Worm (Caenorhabditis elegans) whole organism, young adult: ENCODE measurements around the gene M60.4.

Source experiments
- B0035.1 ChIP-seq: sonication (generic microtip); optimal IDR thresholded peaks from 2 replicates; lab custom pipeline; 2016; ENCODE audit warnings: missing genetic modification characterization, mild to moderate bottlenecking, missing compliant biosample characterization, missing genotype, missing genetic modification reagents
- C17E4.6 ChIP-seq: fragments of 200-800 bp; sonication (Bioruptor generic); IDR thresholded peaks from 2 replicates; pipeline ENCODE4 v1.3.6; 2022; ENCODE audit warnings: missing genetic modification reagents, missing genetic modification characterization, missing compliant biosample characterization
- D2030.7 ChIP-seq: fragments of 200-800 bp; sonication (Bioruptor generic); IDR thresholded peaks from 2 replicates; pipeline ENCODE4 v1.3.6; 2022; ENCODE audit warnings: missing genetic modification reagents, missing genetic modification characterization, missing compliant biosample characterization
- F22D6.2 ChIP-seq: sonication (generic microtip); optimal IDR thresholded peaks from 2 replicates; lab custom pipeline; 2016; ENCODE audit warnings: mild to moderate bottlenecking, missing genetic modification characterization, missing compliant biosample characterization
- F55B11.4 ChIP-seq: sonication (generic microtip); optimal IDR thresholded peaks from 2 replicates; lab custom pipeline; 2016; ENCODE audit warnings: missing compliant biosample characterization, missing genetic modification characterization, borderline replicate concordance; ENCODE audit not compliant: insufficient read depth
- F57A8.1 ChIP-seq: fragments of 200-800 bp; sonication (Bioruptor generic); optimal IDR thresholded peaks from 2 replicates; lab custom pipeline; 2018; ENCODE audit warnings: mild to moderate bottlenecking, missing genetic modification characterization, moderate library complexity, missing compliant biosample characterization
- K11D2.4 ChIP-seq: fragments of 200-800 bp; sonication (Bioruptor generic); IDR thresholded peaks from 2 replicates; pipeline ENCODE4 v1.3.6; 2022; ENCODE audit warnings: missing genetic modification reagents, missing genetic modification characterization, missing compliant biosample characterization
- K12H6.12 ChIP-seq: fragments of 200-800 bp; sonication (Bioruptor generic); optimal IDR thresholded peaks from 2 replicates; lab custom pipeline; 2018; ENCODE audit warnings: mild to moderate bottlenecking, missing genetic modification characterization, missing compliant biosample characterization
- T26A5.8 ChIP-seq: sonication (generic microtip); optimal IDR thresholded peaks from 2 replicates; lab custom pipeline; 2016; ENCODE audit warnings: missing genetic modification characterization, missing compliant biosample characterization
- Y56A3A.18 ChIP-seq: fragments of 200-800 bp; sonication (Bioruptor generic); IDR thresholded peaks from 2 replicates; pipeline ENCODE4 v1.3.6; 2022; ENCODE audit warnings: missing genetic modification reagents, missing genetic modification characterization, missing compliant biosample characterization
- Y79H2A.3 ChIP-seq: fragments of 200-800 bp; sonication (Bioruptor generic); conservative IDR thresholded peaks from 2 replicates; pipeline ENCODE4 v1.3.6; 2022; ENCODE audit warnings: missing genetic modification reagents, missing genetic modification characterization, missing compliant biosample characterization
- akir-1 ChIP-seq: fragments of 200-800 bp; sonication (Bioruptor generic); optimal IDR thresholded peaks from 2 replicates; lab custom pipeline; 2018; ENCODE audit warnings: mild to moderate bottlenecking, missing genetic modification characterization, moderate library complexity, missing compliant biosample characterization
- attf-5 ChIP-seq: fragments of 200-800 bp; sonication (Bioruptor generic); optimal IDR thresholded peaks from 2 replicates; lab custom pipeline; 2018; ENCODE audit warnings: mild to moderate bottlenecking, missing genetic modification characterization, missing compliant biosample characterization
- bed-1 ChIP-seq: fragments of 200-800 bp; sonication (Bioruptor generic); IDR thresholded peaks from 2 replicates; pipeline ENCODE4 v1.3.6; 2022; ENCODE audit warnings: missing genetic modification reagents, missing genetic modification characterization, missing compliant biosample characterization
- cebp-1 ChIP-seq, 2 experiments: fragments of 200-800 bp in 1 of 2; sonication (Bioruptor generic) in 1 of 2; sonication (generic microtip) in 1 of 2; IDR thresholded peaks in 1 of 2; optimal IDR thresholded peaks in 1 of 2; 2 replicates each; pipeline versions ENCODE4 v1.3.6 to Lab custom; 2017 to 2022; ENCODE audit warnings: missing compliant biosample characterization in 2 of 2, missing genetic modification characterization in 2 of 2, mild to moderate bottlenecking in 1 of 2, missing genetic modification reagents in 1 of 2, moderate library complexity in 1 of 2
- ceh-100 ChIP-seq: fragments of 200-800 bp; sonication (Bioruptor generic); IDR thresholded peaks from 2 replicates; pipeline ENCODE4 v1.3.6; 2022; ENCODE audit warnings: missing genetic modification reagents, missing genetic modification characterization, missing compliant biosample characterization
- ceh-27 ChIP-seq: fragments of 200-800 bp; sonication (Bioruptor generic); optimal IDR thresholded peaks from 2 replicates; lab custom pipeline; 2018; ENCODE audit warnings: mild to moderate bottlenecking, missing genetic modification characterization, moderate library complexity, missing compliant biosample characterization
- ceh-91 ChIP-seq: fragments of 200-800 bp; sonication (Bioruptor generic); IDR thresholded peaks from 2 replicates; pipeline ENCODE4 v1.3.6; 2022; ENCODE audit warnings: missing genetic modification reagents, missing genetic modification characterization, missing compliant biosample characterization
- egl-18 ChIP-seq: fragments of 200-800 bp; sonication (Bioruptor generic); IDR thresholded peaks from 2 replicates; pipeline ENCODE4 v1.3.6; 2022; ENCODE audit warnings: missing genetic modification reagents, missing genetic modification characterization, missing compliant biosample characterization
- egl-44 ChIP-seq: fragments of 200-800 bp; sonication (Bioruptor generic); IDR thresholded peaks from 2 replicates; pipeline ENCODE4 v1.3.6; 2022; ENCODE audit warnings: missing genetic modification reagents, missing genetic modification characterization, missing compliant biosample characterization
- egrh-3 ChIP-seq: fragments of 200-800 bp; sonication (Bioruptor generic); IDR thresholded peaks from 2 replicates; pipeline ENCODE4 v1.3.6; 2022; ENCODE audit warnings: missing genetic modification reagents, missing genetic modification characterization, missing compliant biosample characterization
- ekl-4 ChIP-seq: fragments of 200-800 bp; sonication (Bioruptor generic); IDR thresholded peaks from 2 replicates; pipeline ENCODE4 v1.3.6; 2022; ENCODE audit warnings: missing genetic modification reagents, missing genetic modification characterization, missing compliant biosample characterization
- ets-4 ChIP-seq: fragments of 200-800 bp; sonication (Bioruptor generic); optimal IDR thresholded peaks from 2 replicates; lab custom pipeline; 2018; ENCODE audit warnings: mild to moderate bottlenecking, missing genetic modification characterization, missing compliant biosample characterization
- gei-17 ChIP-seq: fragments of 200-800 bp; sonication (Bioruptor generic); optimal IDR thresholded peaks from 2 replicates; lab custom pipeline; 2018; ENCODE audit warnings: mild to moderate bottlenecking, missing genetic modification characterization, missing compliant biosample characterization
- hmg-1.2 ChIP-seq: fragments of 200-800 bp; sonication (Bioruptor generic); IDR thresholded peaks from 2 replicates; pipeline ENCODE4 v1.3.6; 2022; ENCODE audit warnings: missing genetic modification reagents, missing genetic modification characterization, missing compliant biosample characterization
- hmg-20 ChIP-seq: fragments of 200-800 bp; sonication (Bioruptor generic); IDR thresholded peaks from 2 replicates; pipeline ENCODE4 v1.3.6; 2022; ENCODE audit warnings: missing genetic modification reagents, missing genetic modification characterization, missing compliant biosample characterization
- lag-1 ChIP-seq: fragments of 200-800 bp; sonication (Bioruptor generic); IDR thresholded peaks from 2 replicates; pipeline ENCODE4 v1.3.6; 2022; ENCODE audit warnings: missing genetic modification reagents, missing genetic modification characterization, missing compliant biosample characterization
- lin-26 ChIP-seq: fragments of 200-800 bp; sonication (Bioruptor generic); IDR thresholded peaks from 2 replicates; pipeline ENCODE4 v1.3.6; 2022; ENCODE audit warnings: missing genetic modification reagents, missing genetic modification characterization, missing compliant biosample characterization
- madf-10 ChIP-seq: sonication (generic microtip); optimal IDR thresholded peaks from 2 replicates; lab custom pipeline; 2016; ENCODE audit warnings: mild to moderate bottlenecking, missing genetic modification characterization, missing compliant biosample characterization
- madf-3 ChIP-seq: fragments of 200-800 bp; sonication (Bioruptor generic); IDR thresholded peaks from 2 replicates; pipeline ENCODE4 v1.3.6; 2022; ENCODE audit warnings: missing genetic modification reagents, missing genetic modification characterization, missing compliant biosample characterization
- madf-8 ChIP-seq: fragments of 200-800 bp; sonication (Bioruptor generic); conservative IDR thresholded peaks from 2 replicates; pipeline ENCODE4 v1.3.6; 2022; ENCODE audit warnings: missing genetic modification reagents, missing genetic modification characterization, missing compliant biosample characterization
- mcd-1 ChIP-seq: fragments of 200-800 bp; sonication (Bioruptor generic); IDR thresholded peaks from 2 replicates; pipeline ENCODE4 v1.3.6; 2022; ENCODE audit warnings: missing genetic modification reagents, missing genetic modification characterization, missing compliant biosample characterization
- nfya-2 ChIP-seq: fragments of 200-800 bp; sonication (Bioruptor generic); IDR thresholded peaks from 2 replicates; pipeline ENCODE4 v1.3.6; 2022; ENCODE audit warnings: missing genetic modification reagents, missing genetic modification characterization, missing compliant biosample characterization
- nfyb-1 ChIP-seq: fragments of 200-800 bp; sonication (Bioruptor generic); IDR thresholded peaks from 2 replicates; pipeline ENCODE4 v1.3.6; 2022; ENCODE audit warnings: missing genetic modification reagents, missing genetic modification characterization, missing compliant biosample characterization
- nhr-120 ChIP-seq: fragments of 200-800 bp; sonication (Bioruptor generic); IDR thresholded peaks from 2 replicates; pipeline ENCODE4 v1.3.6; 2022; ENCODE audit warnings: missing genetic modification characterization, missing compliant biosample characterization
- nhr-80 ChIP-seq: sonication (generic microtip); optimal IDR thresholded peaks from 2 replicates; lab custom pipeline; 2016; ENCODE audit warnings: missing genetic modification characterization, missing compliant biosample characterization
- pbrm-1 ChIP-seq: fragments of 200-800 bp; sonication (Bioruptor generic); IDR thresholded peaks from 2 replicates; pipeline ENCODE4 v1.3.6; 2022; ENCODE audit warnings: missing genetic modification reagents, missing genetic modification characterization, missing compliant biosample characterization
- repo-1 ChIP-seq: sonication (generic microtip); optimal IDR thresholded peaks from 2 replicates; lab custom pipeline; 2017; ENCODE audit warnings: mild to moderate bottlenecking, missing genetic modification characterization, missing compliant biosample characterization
- rpc-1 ChIP-seq, 2 experiments: fragments of 150-350 bp in 1 of 2; sonication (generic microtip) in 1 of 2; optimal IDR thresholded peaks; 2 replicates each; lab custom pipeline; 2014 to 2018; ENCODE audit warnings: missing biosample characterization in 1 of 2, missing genetic modification characterization in 1 of 2, missing genetic modification reagents in 1 of 2, missing genotype in 1 of 2
- snpc-1.1 ChIP-seq: sonication (generic microtip); optimal IDR thresholded peaks from 2 replicates; lab custom pipeline; 2017; ENCODE audit warnings: missing genetic modification characterization, mild to moderate bottlenecking, missing compliant biosample characterization, antibody characterized with exemption, moderate library complexity, missing genotype, missing genetic modification reagents; ENCODE audit not compliant: insufficient read depth
- snpc-1.3 ChIP-seq: sonication (generic microtip); optimal IDR thresholded peaks from 2 replicates; lab custom pipeline; 2017; ENCODE audit warnings: missing genetic modification characterization, mild to moderate bottlenecking, missing compliant biosample characterization, antibody characterized with exemption, moderate library complexity, missing genotype, missing genetic modification reagents; ENCODE audit not compliant: insufficient read depth
- somi-1 ChIP-seq: fragments of 200-800 bp; sonication (Bioruptor generic); optimal IDR thresholded peaks from 2 replicates; lab custom pipeline; 2018; ENCODE audit warnings: mild to moderate bottlenecking, missing genetic modification characterization, missing compliant biosample characterization
- sptf-2 ChIP-seq: fragments of 200-800 bp; sonication (Bioruptor generic); optimal IDR thresholded peaks from 2 replicates; lab custom pipeline; 2018; ENCODE audit warnings: mild to moderate bottlenecking, missing genetic modification characterization, missing compliant biosample characterization
- tlf-1 ChIP-seq: fragments of 200-800 bp; sonication (Bioruptor generic); optimal IDR thresholded peaks from 2 replicates; lab custom pipeline; 2018; ENCODE audit warnings: mild to moderate bottlenecking, missing genetic modification characterization, missing compliant biosample characterization
- zfh-2 ChIP-seq: fragments of 200-800 bp; sonication (Bioruptor generic); conservative IDR thresholded peaks from 2 replicates; pipeline ENCODE4 v1.3.6; 2022; ENCODE audit warnings: missing genetic modification reagents, missing genetic modification characterization, missing compliant biosample characterization
- ztf-18 ChIP-seq: sonication (generic microtip); optimal IDR thresholded peaks from 2 replicates; lab custom pipeline; 2016; ENCODE audit warnings: missing genotype, mild to moderate bottlenecking, missing genetic modification characterization, missing compliant biosample characterization

The M60.4 gene

ce11 chrX:8257687-8258086 lies 21.6 kb upstream of the M60.4 start:
- no peak for TF ChIP-seq ekl-4 (GFP tag; lab: Robert Waterston, UW)
- no peak for TF ChIP-seq repo-1 (tag; lab: Kevin White, UChicago)
- TF ChIP-seq nfyb-1: 0 out of 2 replicates have a peak, but pooled peaks have one; percentile 13
- TF ChIP-seq K12H6.12 (tag; lab: Kevin White, UChicago): peak; percentile 39
- no peak for TF ChIP-seq T26A5.8
- no peak for TF ChIP-seq rpc-1 (optimal IDR thresholded peaks at IDR 0.05; lab: Kevin White, UChicago)
- no peak for TF ChIP-seq rpc-1 (tag; optimal IDR thresholded peaks at IDR 0.05; lab: Kevin White, UChicago)
- TF ChIP-seq C17E4.6 (GFP tag; lab: Robert Waterston, UW): no peak
- TF ChIP-seq snpc-1.3: no peak
- no peak for TF ChIP-seq nfya-2
- TF ChIP-seq lin-26 (GFP tag; lab: Robert Waterston, UW): no peak
- TF ChIP-seq cebp-1 (GFP tag; IDR thresholded peaks at IDR 0.05; lab: Robert Waterston, UW): peak; percentile 87
- TF ChIP-seq cebp-1 (tag; optimal IDR thresholded peaks at IDR 0.05; lab: Kevin White, UChicago): peak; percentile 97
- TF ChIP-seq madf-8 (GFP tag; lab: Robert Waterston, UW): no peak
- TF ChIP-seq bed-1 (GFP tag; lab: Robert Waterston, UW): no peak
- TF ChIP-seq D2030.7: no peak

DNA sequence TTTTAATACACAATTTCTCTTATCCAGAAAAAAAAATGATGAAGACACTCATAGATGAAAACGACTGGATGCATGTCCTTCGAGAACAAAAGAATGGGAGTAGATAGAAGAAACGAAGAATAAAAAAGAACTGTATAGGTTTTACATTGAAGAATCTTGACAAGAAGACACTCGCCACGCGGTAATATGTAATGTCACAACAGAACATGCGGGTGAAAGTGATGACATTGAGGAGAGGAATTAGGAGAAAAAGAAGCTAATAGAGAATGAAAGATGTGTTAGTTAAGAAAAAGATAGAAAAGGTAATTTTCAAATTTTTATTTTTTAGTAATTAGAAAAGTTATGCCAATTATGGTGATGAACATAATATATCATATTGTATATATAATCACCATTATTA lies 19.3 kb upstream of the M60.4 start:
- TF ChIP-seq F22D6.2: no peak
- no peak for TF ChIP-seq egrh-3
- TF ChIP-seq madf-3 (GFP tag; lab: Robert Waterston, UW): no peak
- no peak for TF ChIP-seq nhr-120 (GFP tag; lab: Robert Waterston, UW)
- TF ChIP-seq F55B11.4 (tag; lab: Kevin White, UChicago): no peak
- TF ChIP-seq gei-17 (GFP tag; lab: Kevin White, UChicago): no peak
- no peak for TF ChIP-seq B0035.1 (tag; lab: Kevin White, UChicago)
- TF ChIP-seq madf-10 (tag; lab: Kevin White, UChicago): no peak
- no peak for TF ChIP-seq nhr-80
- TF ChIP-seq repo-1 (tag; lab: Kevin White, UChicago): no peak
- TF ChIP-seq akir-1 (GFP tag; lab: Kevin White, UChicago): no peak
- TF ChIP-seq Y56A3A.18 (GFP tag; lab: Robert Waterston, UW): no peak
- TF ChIP-seq sptf-2 (GFP tag; lab: Kevin White, UChicago): no peak
- TF ChIP-seq ceh-100: no peak
- TF ChIP-seq mcd-1 (GFP tag; lab: Robert Waterston, UW): no peak
- TF ChIP-seq ets-4 (GFP tag; lab: Kevin White, UChicago): no peak
- TF ChIP-seq tlf-1: no peak

ce11 chrX:8252293-8252692 lies 16.2 kb upstream of the M60.4 start, which contains the start of gene M60.6:
M60.6 (minus strand) TSS chrX:8252458.
- TF ChIP-seq F57A8.1 (GFP tag; lab: Kevin White, UChicago) (no peak), bed-1 (GFP tag; lab: Robert Waterston, UW) (no peak), K11D2.4 (GFP tag; lab: Robert Waterston, UW) (no peak), Y79H2A.3 (no peak), ztf-18 (tag; lab: Kevin White, UChicago) (no peak), ceh-91 (GFP tag; lab: Robert Waterston, UW) (no peak), egrh-3 (0 out of 2 replicates have a peak, but pooled peaks have one; percentile 10), zfh-2 (GFP tag; lab: Robert Waterston, UW) (peak; percentile 73), egl-18 (no peak), egl-44 (no peak), madf-8 (GFP tag; lab: Robert Waterston, UW) (no peak), ceh-27 (GFP tag; lab: Kevin White, UChicago) (peak; percentile 14), snpc-1.1 (tag; lab: Kevin White, UChicago) (no peak), lag-1 (GFP tag; lab: Robert Waterston, UW) (no peak), pbrm-1 (no peak), hmg-1.2 (GFP tag; lab: Robert Waterston, UW) (peak; percentile 42; the same call in 1 of the 2 replicates), cebp-1 (GFP tag; IDR thresholded peaks at IDR 0.05; lab: Robert Waterston, UW) (no peak), cebp-1 (tag; optimal IDR thresholded peaks at IDR 0.05; lab: Kevin White, UChicago) (peak; percentile 11), attf-5 (no peak), hmg-20 (GFP tag; lab: Robert Waterston, UW) (no peak), somi-1 (GFP tag; lab: Kevin White, UChicago) (no peak), nfyb-1 (no peak)
